Worm (Caenorhabditis elegans) whole organism, L4 larva: ENCODE data around the gene Y38A10A.2.

Experiments used
- daf-12 ChIP-seq: fragments of 150-350 bp; optimal IDR thresholded peaks from 2 replicates; lab custom pipeline; 2014; ENCODE audit warnings: missing biosample characterization, missing genetic modification reagents, missing genetic modification characterization
- fos-1 ChIP-seq: fragments of 150-350 bp; optimal IDR thresholded peaks from 2 replicates; lab custom pipeline; 2014; ENCODE audit warnings: missing biosample characterization, missing genetic modification characterization
- lin-13 ChIP-seq: fragments of 150-350 bp; optimal IDR thresholded peaks from 2 replicates; lab custom pipeline; 2014; ENCODE audit warnings: missing biosample characterization, missing genetic modification reagents, missing genetic modification characterization
- mdt-29 ChIP-seq: fragments of 200-800 bp; sonication (Bioruptor generic); IDR thresholded peaks from 2 replicates; pipeline ENCODE4 v1.3.6; 2022; ENCODE audit warnings: missing genetic modification reagents, missing genetic modification characterization, missing compliant biosample characterization
- nhr-11 ChIP-seq: fragments of 150-350 bp; optimal IDR thresholded peaks from 2 replicates; lab custom pipeline; 2014; ENCODE audit warnings: missing biosample characterization, missing genetic modification characterization
- nhr-25 ChIP-seq: sonication (generic microtip); optimal IDR thresholded peaks from 2 replicates; lab custom pipeline; 2017; ENCODE audit warnings: missing genetic modification characterization, mild to moderate bottlenecking, missing compliant biosample characterization, antibody characterized with exemption, moderate library complexity, borderline replicate concordance; ENCODE audit not compliant: insufficient read depth
- nhr-76 ChIP-seq: fragments of 150-350 bp; optimal IDR thresholded peaks from 2 replicates; lab custom pipeline; 2014; ENCODE audit warnings: missing biosample characterization, missing genetic modification characterization
- skn-1 ChIP-seq: fragments of 150-350 bp; optimal IDR thresholded peaks from 2 replicates; lab custom pipeline; 2014; ENCODE audit warnings: missing biosample characterization, missing genetic modification characterization
- unc-39 ChIP-seq: sonication (generic microtip); optimal IDR thresholded peaks from 2 replicates; lab custom pipeline; 2017; ENCODE audit warnings: missing biosample characterization, missing genetic modification characterization

DNA sequence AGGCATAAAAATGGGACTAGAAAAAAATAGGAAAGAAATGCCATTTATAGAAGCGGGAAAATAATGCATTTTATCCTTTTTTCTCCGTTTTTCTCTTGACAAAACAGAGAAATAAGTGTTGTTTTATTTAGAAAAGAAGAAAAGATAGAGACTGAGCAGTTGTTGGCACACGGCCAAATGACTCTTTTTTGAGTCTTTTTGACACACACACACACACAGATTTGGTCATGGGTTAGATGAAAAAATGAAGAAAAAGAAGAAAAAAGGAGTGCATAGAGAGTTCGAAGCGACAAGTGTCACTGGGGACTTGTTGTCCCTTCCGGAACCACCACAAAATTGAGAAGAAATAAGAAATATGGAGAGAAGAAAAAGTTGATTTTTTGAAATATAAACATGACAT, 29.7 kb downstream of the Y38A10A.2 start:
- no peak for TF ChIP-seq nhr-25 (tag; lab: Kevin White, UChicago)
- no peak for TF ChIP-seq unc-39 (tag; lab: Kevin White, UChicago)
- no peak for TF ChIP-seq fos-1 (tag; lab: Kevin White, UChicago)
- no peak for TF ChIP-seq lin-13 (GFP tag; lab: Kevin White, UChicago)
- TF ChIP-seq nhr-11 (tag; lab: Kevin White, UChicago): no peak
- TF ChIP-seq mdt-29 (GFP tag; lab: Robert Waterston, UW): no peak
- TF ChIP-seq nhr-76 (tag; lab: Kevin White, UChicago): no peak
- TF ChIP-seq daf-12 (tag; lab: Kevin White, UChicago): no peak
- TF ChIP-seq skn-1 (tag; lab: Kevin White, UChicago): no peak
